Fruit fly (Drosophila melanogaster) S2 (cell line): ENCODE data around the gene PPP4R2r.

Source experiments
- CG8478 ChIP-seq: fragments of >200 bp; optimal IDR thresholded peaks from 2 replicates; lab custom pipeline; 2018
- CTCF ChIP-seq, 2 experiments: fragments of >200 bp; optimal IDR thresholded peaks; 2 replicates each; lab custom pipeline; 2018

dm6 chrX:10515323-10515853 is 36.8 kb downstream of the PPP4R2r start:
- no peak for TF ChIP-seq CG8478
- TF ChIP-seq CTCF (optimal IDR thresholded peaks at IDR 0.05; lab: Kevin White, UChicago), result no peak
